Worm (Caenorhabditis elegans) whole organism, L1 larva: ENCODE results near the gene F32F2.4.

Source experiments
- aha-1 ChIP-seq: fragments of 150-350 bp; optimal IDR thresholded peaks from 2 replicates; lab custom pipeline; 2014; ENCODE audit warnings: missing biosample characterization, missing genetic modification characterization
- ces-1 ChIP-seq: fragments of 150-350 bp; optimal IDR thresholded peaks from 2 replicates; lab custom pipeline; 2014; ENCODE audit warnings: missing biosample characterization, missing genetic modification reagents, missing genetic modification characterization
- fkh-10 ChIP-seq: sonication (generic microtip); optimal IDR thresholded peaks from 2 replicates; lab custom pipeline; 2017; ENCODE audit warnings: missing biosample characterization, missing genetic modification reagents, missing genetic modification characterization
- lir-3 ChIP-seq: sonication (generic microtip); optimal IDR thresholded peaks from 2 replicates; lab custom pipeline; 2016; ENCODE audit warnings: mild to moderate bottlenecking, missing genetic modification characterization, moderate library complexity, missing compliant biosample characterization; ENCODE audit not compliant: poor library complexity
- nhr-76 ChIP-seq: sonication (generic microtip); optimal IDR thresholded peaks from 2 replicates; lab custom pipeline; 2017; ENCODE audit warnings: missing biosample characterization, missing genetic modification characterization
- nhr-77 ChIP-seq: fragments of 150-350 bp; optimal IDR thresholded peaks from 2 replicates; lab custom pipeline; 2014; ENCODE audit warnings: missing biosample characterization, missing genetic modification characterization
- sptf-1 ChIP-seq: fragments of 150-350 bp; optimal IDR thresholded peaks from 2 replicates; lab custom pipeline; 2014; ENCODE audit warnings: missing biosample characterization, missing genetic modification characterization
- tbx-2 ChIP-seq: sonication (generic microtip); optimal IDR thresholded peaks from 2 replicates; lab custom pipeline; 2016; ENCODE audit warnings: missing genetic modification characterization, missing compliant biosample characterization
- unc-62 ChIP-seq: fragments of 150-350 bp; optimal IDR thresholded peaks from 2 replicates; lab custom pipeline; 2014; ENCODE audit warnings: missing biosample characterization, missing genetic modification reagents, missing genetic modification characterization

- TF ChIP-seq fkh-10 (GFP tag; lab: Kevin White, UChicago) (no peak), sptf-1 (tag; lab: Kevin White, UChicago) (no peak), nhr-77 (tag; lab: Kevin White, UChicago) (no peak), ces-1 (GFP tag; lab: Kevin White, UChicago) (no peak), nhr-76 (tag; lab: Kevin White, UChicago) (no peak), lir-3 (tag; lab: Kevin White, UChicago) (no peak), tbx-2 (tag; lab: Kevin White, UChicago) (no peak), aha-1 (tag; lab: Kevin White, UChicago) (no peak), unc-62 (GFP tag; lab: Kevin White, UChicago) (no peak)
Observed at ce11 chrV:13320676-13321075, 44.6 kb downstream of the F32F2.4 start, which contains the start of gene srh-15.
